Worm (Caenorhabditis elegans) whole organism, L2 larva: ENCODE results near the gene str-101.

Experiments
- lin-13 ChIP-seq: fragments of 150-350 bp; optimal IDR thresholded peaks from 2 replicates; lab custom pipeline; 2014; ENCODE audit warnings: missing biosample characterization, missing genetic modification reagents, missing genetic modification characterization
- lsy-2 ChIP-seq, 2 experiments: fragments of 150-350 bp in 1 of 2; sonication (generic microtip) in 1 of 2; optimal IDR thresholded peaks; 2 replicates each; lab custom pipeline; 2014 to 2017; ENCODE audit warnings: missing biosample characterization in 2 of 2, missing genetic modification characterization in 2 of 2
- nhr-11 ChIP-seq: fragments of 150-350 bp; optimal IDR thresholded peaks from 2 replicates; lab custom pipeline; 2014; ENCODE audit warnings: missing biosample characterization, missing genetic modification characterization
- snpc-4 ChIP-seq: fragments of 150-350 bp; optimal IDR thresholded peaks from 2 replicates; lab custom pipeline; 2014; ENCODE audit warnings: missing biosample characterization, missing genetic modification characterization

ce11 chrV:15715636-15716035 lies 3.8 kb upstream of the str-101 start:
- TF ChIP-seq nhr-11 (tag; lab: Kevin White, UChicago), result no peak
- TF ChIP-seq lsy-2 (tag; optimal IDR thresholded peaks at IDR 0.05; lab: Kevin White, UChicago), result no peak
- TF ChIP-seq lin-13 (GFP tag; lab: Kevin White, UChicago), result no peak
- no peak for TF ChIP-seq snpc-4 (tag; lab: Kevin White, UChicago)
